Worm (Caenorhabditis elegans) whole organism, midembryonic: ENCODE results near the gene F23A7.4.
A peak's percentile ranks its signal among the peaks of the same experiment; 100 is the strongest.
"Not testable (repeated sequence)": the region's sequence is repeated elsewhere in the genome, so short reads cannot be mapped to it uniquely, and the experiment has no call there.

ENCODE experiments used
- T22C8.4 ChIP-seq: fragments of 200-800 bp; sonication (Bioruptor generic); IDR thresholded peaks from 2 replicates; pipeline ENCODE4 v1.3.6; 2022; ENCODE audit warnings: missing genetic modification characterization, missing compliant biosample characterization
- cog-1 ChIP-seq: sonication (generic microtip); optimal IDR thresholded peaks from 2 replicates; lab custom pipeline; 2016; ENCODE audit warnings: missing genetic modification characterization, missing compliant biosample characterization
- flt-1 ChIP-seq: fragments of 200-800 bp; sonication (Bioruptor generic); IDR thresholded peaks from 2 replicates; pipeline ENCODE4 v1.3.6; 2022; ENCODE audit warnings: missing genetic modification characterization, missing compliant biosample characterization
- klf-2 ChIP-seq: fragments of 200-800 bp; sonication (Bioruptor generic); conservative IDR thresholded peaks from 2 replicates; pipeline ENCODE4 v1.3.6; 2022; ENCODE audit warnings: missing genetic modification reagents, missing genetic modification characterization, missing compliant biosample characterization
- med-1 ChIP-seq: sonication (generic microtip); optimal IDR thresholded peaks from 2 replicates; lab custom pipeline; 2017; ENCODE audit warnings: missing genetic modification characterization, mild to moderate bottlenecking, missing compliant biosample characterization, antibody characterized with exemption, missing genetic modification reagents; ENCODE audit not compliant: insufficient read depth
- ref-1 ChIP-seq: fragments of 200-800 bp; sonication (Bioruptor generic); conservative IDR thresholded peaks from 2 replicates; pipeline ENCODE4 v1.3.6; 2022; ENCODE audit warnings: missing genetic modification reagents, missing genetic modification characterization, missing compliant biosample characterization
- tab-1 ChIP-seq: fragments of 200-800 bp; sonication (Bioruptor generic); IDR thresholded peaks from 2 replicates; pipeline ENCODE4 v1.3.6; 2022; ENCODE audit warnings: missing genetic modification characterization, missing compliant biosample characterization
- ztf-23 ChIP-seq: fragments of 200-800 bp; sonication (Bioruptor generic); IDR thresholded peaks from 2 replicates; pipeline ENCODE4 v1.3.6; 2022; ENCODE audit warnings: missing genetic modification reagents, missing genetic modification characterization, missing compliant biosample characterization
- ztf-29 ChIP-seq: fragments of 200-800 bp; sonication (Bioruptor generic); IDR thresholded peaks from 2 replicates; pipeline ENCODE4 v1.3.6; 2022; ENCODE audit warnings: missing genetic modification reagents, missing genetic modification characterization, missing compliant biosample characterization

Gene F23A7.4

ce11 chrX:16204310-16204709, 8.1 kb upstream of the F23A7.4 start:
- TF ChIP-seq ztf-29 (GFP tag; lab: Robert Waterston, UW) (no peak), T22C8.4 (no peak), ztf-23 (GFP tag; lab: Robert Waterston, UW) (no peak), med-1 (GFP tag; lab: Kevin White, UChicago) (no peak), flt-1 (GFP tag; lab: Robert Waterston, UW) (no peak), tab-1 (GFP tag; lab: Robert Waterston, UW) (no peak), klf-2 (GFP tag; lab: Robert Waterston, UW) (no peak), cog-1 (no peak), ref-1 (GFP tag; lab: Robert Waterston, UW) (no peak)

ce11 chrX:16205880-16206279, 6.5 kb upstream of the F23A7.4 start:
- TF ChIP-seq flt-1 (GFP tag; lab: Robert Waterston, UW), result no peak
- no peak for TF ChIP-seq ref-1 (GFP tag; lab: Robert Waterston, UW)
- TF ChIP-seq T22C8.4, result peak; percentile 78
- TF ChIP-seq cog-1, result peak; percentile 65
- TF ChIP-seq ztf-29 (GFP tag; lab: Robert Waterston, UW), result no peak
- TF ChIP-seq tab-1 (GFP tag; lab: Robert Waterston, UW), result no peak
- TF ChIP-seq ztf-23 (GFP tag; lab: Robert Waterston, UW), result no peak
- no peak for TF ChIP-seq med-1 (GFP tag; lab: Kevin White, UChicago)
- no peak for TF ChIP-seq klf-2 (GFP tag; lab: Robert Waterston, UW)

ce11 chrX:16208123-16208522, 4.3 kb upstream of the F23A7.4 start:
- TF ChIP-seq flt-1 (GFP tag; lab: Robert Waterston, UW) (no peak), T22C8.4 (no peak), klf-2 (GFP tag; lab: Robert Waterston, UW) (no peak), med-1 (GFP tag; lab: Kevin White, UChicago) (no peak), cog-1 (no peak), ref-1 (GFP tag; lab: Robert Waterston, UW) (no peak), ztf-29 (GFP tag; lab: Robert Waterston, UW) (no peak), ztf-23 (GFP tag; lab: Robert Waterston, UW) (no peak), tab-1 (GFP tag; lab: Robert Waterston, UW) (no peak)

ce11 chrX:16208667-16209066, 3.7 kb upstream of the F23A7.4 start:
- TF ChIP-seq cog-1 (no peak), T22C8.4 (no peak), ztf-29 (GFP tag; lab: Robert Waterston, UW) (no peak), flt-1 (GFP tag; lab: Robert Waterston, UW) (no peak), ref-1 (GFP tag; lab: Robert Waterston, UW) (no peak), ztf-23 (GFP tag; lab: Robert Waterston, UW) (no peak), tab-1 (GFP tag; lab: Robert Waterston, UW) (no peak), klf-2 (GFP tag; lab: Robert Waterston, UW) (no peak), med-1 (GFP tag; lab: Kevin White, UChicago) (no peak)

- TF ChIP-seq ztf-29 (GFP tag; lab: Robert Waterston, UW) (no peak), ztf-23 (GFP tag; lab: Robert Waterston, UW) (no peak), flt-1 (GFP tag; lab: Robert Waterston, UW) (no peak), T22C8.4 (no peak), klf-2 (GFP tag; lab: Robert Waterston, UW) (no peak), tab-1 (GFP tag; lab: Robert Waterston, UW) (no peak), ref-1 (GFP tag; lab: Robert Waterston, UW) (no peak), med-1 (GFP tag; lab: Kevin White, UChicago) (no peak), cog-1 (no peak)
These were observed 3.3 kb upstream of the F23A7.4 start for ce11 chrX:16209122-16209521.

- TF ChIP-seq cog-1 (peak; percentile 57), ref-1 (GFP tag; lab: Robert Waterston, UW) (peak; percentile 85), ztf-29 (GFP tag; lab: Robert Waterston, UW) (peak; percentile 90), flt-1 (GFP tag; lab: Robert Waterston, UW) (peak; percentile 96), med-1 (GFP tag; lab: Kevin White, UChicago) (peak; percentile 77), tab-1 (GFP tag; lab: Robert Waterston, UW) (peak; percentile 93), ztf-23 (GFP tag; lab: Robert Waterston, UW) (peak; percentile 94), T22C8.4 (peak; percentile 88), klf-2 (GFP tag; lab: Robert Waterston, UW) (peak; percentile 95)
These were observed 2.7 kb upstream of the F23A7.4 start for ce11 chrX:16209660-16210059.

- no peak for TF ChIP-seq med-1 (GFP tag; lab: Kevin White, UChicago)
- no peak for TF ChIP-seq ztf-29 (GFP tag; lab: Robert Waterston, UW)
- no peak for TF ChIP-seq ref-1 (GFP tag; lab: Robert Waterston, UW)
- TF ChIP-seq T22C8.4, result no peak
- no peak for TF ChIP-seq ztf-23 (GFP tag; lab: Robert Waterston, UW)
- no peak for TF ChIP-seq tab-1 (GFP tag; lab: Robert Waterston, UW)
- TF ChIP-seq klf-2 (GFP tag; lab: Robert Waterston, UW), result no peak
- no peak for TF ChIP-seq flt-1 (GFP tag; lab: Robert Waterston, UW)
- no peak for TF ChIP-seq cog-1
These were observed 1.9 kb upstream of the F23A7.4 start, which contains the start of gene R11.4 for ce11 chrX:16210518-16210917. R11.4 (minus strand) TSS chrX:16210618.

- TF ChIP-seq T22C8.4; tab-1 (GFP tag; lab: Robert Waterston, UW); med-1 (GFP tag; lab: Kevin White, UChicago): not testable (repeated sequence)
These were observed 667 bp downstream of the F23A7.4 start, which contains the start of gene F23A7.8 for ce11 chrX:16213073-16213472. F23A7.8 (plus strand) TSS chrX:16213373.

- TF ChIP-seq med-1 (GFP tag; lab: Kevin White, UChicago), result no peak
- TF ChIP-seq tab-1 (GFP tag; lab: Robert Waterston, UW), result no peak
- no peak for TF ChIP-seq ztf-23 (GFP tag; lab: Robert Waterston, UW)
- TF ChIP-seq ztf-29 (GFP tag; lab: Robert Waterston, UW), result no peak
- TF ChIP-seq flt-1 (GFP tag; lab: Robert Waterston, UW), result no peak
- no peak for TF ChIP-seq T22C8.4
- TF ChIP-seq ref-1 (GFP tag; lab: Robert Waterston, UW), result no peak
These were observed 4.7 kb downstream of the F23A7.4 start, which contains the start of gene F23A7.1 for ce11 chrX:16217108-16217507. F23A7.1 (plus strand) TSS chrX:16217408.
